Worm (Caenorhabditis elegans) whole organism, L2 larva: ENCODE data around the gene str-4.
A peak's percentile ranks its signal among the peaks of the same experiment; 100 is the strongest.

Experiments used
- F13H6.1 ChIP-seq: sonication (generic microtip); optimal IDR thresholded peaks from 2 replicates; lab custom pipeline; 2016; ENCODE audit warnings: missing genetic modification characterization, missing compliant biosample characterization
- R02D3.7 ChIP-seq: fragments of 150-350 bp; optimal IDR thresholded peaks from 2 replicates; lab custom pipeline; 2014; ENCODE audit warnings: missing biosample characterization, missing genetic modification characterization
- ZK546.5 ChIP-seq: sonication (generic microtip); optimal IDR thresholded peaks from 2 replicates; lab custom pipeline; 2017; ENCODE audit warnings: missing biosample characterization, missing genetic modification characterization
- aly-2 ChIP-seq: fragments of 150-350 bp; optimal IDR thresholded peaks from 2 replicates; lab custom pipeline; 2014; ENCODE audit warnings: missing biosample characterization, missing genetic modification characterization
- ama-1 ChIP-seq: fragments of 150-350 bp; optimal IDR thresholded peaks from 2 replicates; lab custom pipeline; 2018; ENCODE audit warnings: inconsistent platforms
- blmp-1 ChIP-seq: sonication (generic microtip); optimal IDR thresholded peaks from 2 replicates; lab custom pipeline; 2017; ENCODE audit warnings: missing genetic modification characterization, mild to moderate bottlenecking, missing compliant biosample characterization, antibody characterized with exemption, moderate library complexity; ENCODE audit not compliant: insufficient read depth
- ceh-82 ChIP-seq: fragments of 150-350 bp; optimal IDR thresholded peaks from 2 replicates; lab custom pipeline; 2014; ENCODE audit warnings: missing biosample characterization, missing genetic modification characterization
- crh-2 ChIP-seq: sonication (generic microtip); optimal IDR thresholded peaks from 2 replicates; lab custom pipeline; 2017; ENCODE audit warnings: missing biosample characterization, missing genetic modification characterization
- dmd-4 ChIP-seq: sonication (generic microtip); optimal IDR thresholded peaks from 2 replicates; lab custom pipeline; 2017; ENCODE audit warnings: missing biosample characterization, missing genetic modification characterization
- egl-27 ChIP-seq: sonication (generic microtip); optimal IDR thresholded peaks from 3 replicates; lab custom pipeline; 2017; ENCODE audit warnings: missing biosample characterization, missing genetic modification reagents, missing genetic modification characterization
- elt-1 ChIP-seq: fragments of 150-350 bp; optimal IDR thresholded peaks from 2 replicates; lab custom pipeline; 2014; ENCODE audit warnings: missing biosample characterization, missing genetic modification characterization
- elt-3 ChIP-seq: sonication (generic microtip); optimal IDR thresholded peaks from 2 replicates; lab custom pipeline; 2017; ENCODE audit warnings: missing biosample characterization, missing genetic modification characterization
- fos-1 ChIP-seq: fragments of 150-350 bp; optimal IDR thresholded peaks from 2 replicates; lab custom pipeline; 2014; ENCODE audit warnings: missing biosample characterization, missing genetic modification characterization
- gmeb-1 ChIP-seq: fragments of 150-350 bp; optimal IDR thresholded peaks from 2 replicates; lab custom pipeline; 2014; ENCODE audit warnings: missing biosample characterization, missing genetic modification characterization
- lin-11 ChIP-seq: fragments of 150-350 bp; sonication (generic microtip); optimal IDR thresholded peaks from 2 replicates; lab custom pipeline; 2014; ENCODE audit warnings: missing biosample characterization, missing genetic modification characterization, inconsistent platforms, mixed read lengths
- lin-13 ChIP-seq: fragments of 150-350 bp; optimal IDR thresholded peaks from 2 replicates; lab custom pipeline; 2014; ENCODE audit warnings: missing biosample characterization, missing genetic modification reagents, missing genetic modification characterization
- lin-39 ChIP-seq: fragments of 150-350 bp; optimal IDR thresholded peaks from 2 replicates; lab custom pipeline; 2014; ENCODE audit warnings: missing biosample characterization, missing genetic modification reagents, missing genetic modification characterization
- lsy-2 ChIP-seq, 2 experiments: fragments of 150-350 bp in 1 of 2; sonication (generic microtip) in 1 of 2; optimal IDR thresholded peaks; 2 replicates each; lab custom pipeline; 2014 to 2017; ENCODE audit warnings: missing biosample characterization in 2 of 2, missing genetic modification characterization in 2 of 2
- mab-5 ChIP-seq: fragments of 150-350 bp; optimal IDR thresholded peaks from 2 replicates; lab custom pipeline; 2014; ENCODE audit warnings: missing biosample characterization, missing genetic modification characterization
- mdl-1 ChIP-seq, 2 experiments: fragments of 150-350 bp in 1 of 2; sonication (generic microtip) in 1 of 2; optimal IDR thresholded peaks; 2 replicates each; lab custom pipeline; 2017; ENCODE audit warnings: missing biosample characterization in 2 of 2, missing genetic modification characterization in 2 of 2
- nhr-10 ChIP-seq: sonication (generic microtip); optimal IDR thresholded peaks from 2 replicates; lab custom pipeline; 2017; ENCODE audit warnings: missing biosample characterization, missing genetic modification characterization
- nhr-11 ChIP-seq: fragments of 150-350 bp; optimal IDR thresholded peaks from 2 replicates; lab custom pipeline; 2014; ENCODE audit warnings: missing biosample characterization, missing genetic modification characterization
- nhr-12 ChIP-seq: fragments of 150-350 bp; optimal IDR thresholded peaks from 2 replicates; lab custom pipeline; 2014; ENCODE audit warnings: missing biosample characterization, missing genetic modification characterization
- nhr-129 ChIP-seq: fragments of 150-350 bp; optimal IDR thresholded peaks from 2 replicates; lab custom pipeline; 2014; ENCODE audit warnings: missing biosample characterization, missing genetic modification characterization
- nhr-21 ChIP-seq: fragments of 150-350 bp; optimal IDR thresholded peaks from 2 replicates; lab custom pipeline; 2014; ENCODE audit warnings: missing biosample characterization, missing genetic modification characterization
- nhr-23 ChIP-seq: fragments of 150-350 bp; optimal IDR thresholded peaks from 2 replicates; lab custom pipeline; 2014; ENCODE audit warnings: missing biosample characterization, missing genetic modification reagents, missing genetic modification characterization
- nhr-6 ChIP-seq: fragments of 150-350 bp; optimal IDR thresholded peaks from 2 replicates; lab custom pipeline; 2014; ENCODE audit warnings: missing biosample characterization, missing genetic modification characterization
- nhr-77 ChIP-seq: fragments of 150-350 bp; optimal IDR thresholded peaks from 2 replicates; lab custom pipeline; 2014; ENCODE audit warnings: missing biosample characterization, missing genetic modification characterization
- sem-4 ChIP-seq: fragments of 150-350 bp; optimal IDR thresholded peaks from 2 replicates; lab custom pipeline; 2014; ENCODE audit warnings: missing biosample characterization, missing genetic modification reagents, missing genetic modification characterization
- skn-1 ChIP-seq: sonication (generic microtip); optimal IDR thresholded peaks from 2 replicates; lab custom pipeline; 2017; ENCODE audit warnings: missing biosample characterization, missing genetic modification characterization
- sma-3 ChIP-seq: sonication (generic microtip); optimal IDR thresholded peaks from 2 replicates; lab custom pipeline; 2016; ENCODE audit warnings: missing genetic modification reagents, missing genetic modification characterization, missing compliant biosample characterization
- sma-9 ChIP-seq, 2 experiments: fragments of 150-350 bp in 1 of 2; sonication (generic microtip) in 1 of 2; optimal IDR thresholded peaks; 2 replicates each; lab custom pipeline; 2014 to 2016; ENCODE audit warnings: missing genetic modification characterization in 2 of 2, mild to moderate bottlenecking in 1 of 2, missing biosample characterization in 1 of 2, missing compliant biosample characterization in 1 of 2, missing genetic modification reagents in 1 of 2, moderate library complexity in 1 of 2
- snpc-4 ChIP-seq: fragments of 150-350 bp; optimal IDR thresholded peaks from 2 replicates; lab custom pipeline; 2014; ENCODE audit warnings: missing biosample characterization, missing genetic modification characterization
- unc-39 ChIP-seq: fragments of 150-350 bp; optimal IDR thresholded peaks from 2 replicates; lab custom pipeline; 2014; ENCODE audit warnings: missing biosample characterization, missing genetic modification characterization
- unc-55 ChIP-seq: fragments of 150-350 bp; sonication (generic microtip); optimal IDR thresholded peaks from 3 replicates; lab custom pipeline; 2014; ENCODE audit warnings: missing biosample characterization, missing genetic modification reagents, missing genetic modification characterization
- unc-62 ChIP-seq: fragments of 150-350 bp; optimal IDR thresholded peaks from 2 replicates; lab custom pipeline; 2014; ENCODE audit warnings: missing biosample characterization, missing genetic modification reagents, missing genetic modification characterization
- zag-1 ChIP-seq: fragments of 150-350 bp; optimal IDR thresholded peaks from 2 replicates; lab custom pipeline; 2014; ENCODE audit warnings: missing biosample characterization, missing genetic modification characterization
- ztf-1 ChIP-seq: fragments of 200-800 bp; sonication (Bioruptor generic); conservative IDR thresholded peaks from 2 replicates; pipeline ENCODE4 v1.3.6; 2022; ENCODE audit warnings: missing genetic modification characterization, missing compliant biosample characterization
- ztf-11 ChIP-seq: sonication (generic microtip); optimal IDR thresholded peaks from 2 replicates; lab custom pipeline; 2017; ENCODE audit warnings: missing biosample characterization, missing genetic modification characterization
- ztf-4 ChIP-seq: fragments of 150-350 bp; optimal IDR thresholded peaks from 2 replicates; lab custom pipeline; 2014; ENCODE audit warnings: missing biosample characterization, missing genetic modification characterization

Gene str-4

DNA sequence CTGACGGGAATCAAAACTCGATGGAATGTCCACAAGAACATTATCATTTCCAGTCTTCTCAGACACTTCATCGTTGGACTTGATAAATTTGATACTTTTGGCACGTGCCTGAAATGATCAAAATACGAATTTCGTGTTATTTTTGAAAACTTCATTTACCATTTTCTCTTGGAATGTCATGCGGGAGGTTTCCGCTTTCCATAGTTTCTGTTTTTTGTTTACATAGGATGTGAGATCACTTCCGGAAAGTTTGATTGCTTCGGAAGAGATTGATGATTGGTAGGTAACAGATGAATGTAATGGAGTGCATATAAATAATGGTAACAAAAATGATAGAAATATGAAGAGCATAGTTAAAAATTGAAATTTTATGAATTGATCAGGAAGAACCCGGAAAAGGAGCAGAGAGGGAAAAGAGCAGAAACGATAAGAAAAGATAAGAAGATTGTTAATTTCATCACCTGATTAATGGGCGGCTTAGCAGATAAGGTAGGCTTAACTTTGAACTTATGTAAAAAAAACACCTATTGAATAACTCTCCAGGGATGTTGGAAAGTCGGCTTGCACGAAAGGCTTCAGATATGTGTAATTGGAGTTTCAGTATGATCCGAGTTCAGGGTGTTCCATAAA, 18.2 kb upstream of the str-4 start, which contains the start of gene F32H5.1:
TSS of gene F32H5.1 (minus strand) at position 386 of the 630 bp plus-strand sequence.
- TF ChIP-seq gmeb-1 (tag; lab: Kevin White, UChicago) (no peak), snpc-4 (tag; lab: Kevin White, UChicago) (no peak), blmp-1 (tag; lab: Kevin White, UChicago) (peak; percentile 19), crh-2 (tag; lab: Kevin White, UChicago) (peak; percentile 13), elt-3 (tag; lab: Kevin White, UChicago) (no peak), mdl-1 (tag; optimal IDR thresholded peaks at IDR 0.05; lab: Kevin White, UChicago) (no peak), sma-9 (GFP tag; optimal IDR thresholded peaks at IDR 0.05; lab: Kevin White, UChicago) (peak; percentile 43), sma-9 (tag; optimal IDR thresholded peaks at IDR 0.05; lab: Kevin White, UChicago) (no peak), nhr-10 (no peak), nhr-129 (peak; percentile 63), fos-1 (peak; percentile 54)
- TF ChIP-seq, all 48 proteins: peak for 5

DNA sequence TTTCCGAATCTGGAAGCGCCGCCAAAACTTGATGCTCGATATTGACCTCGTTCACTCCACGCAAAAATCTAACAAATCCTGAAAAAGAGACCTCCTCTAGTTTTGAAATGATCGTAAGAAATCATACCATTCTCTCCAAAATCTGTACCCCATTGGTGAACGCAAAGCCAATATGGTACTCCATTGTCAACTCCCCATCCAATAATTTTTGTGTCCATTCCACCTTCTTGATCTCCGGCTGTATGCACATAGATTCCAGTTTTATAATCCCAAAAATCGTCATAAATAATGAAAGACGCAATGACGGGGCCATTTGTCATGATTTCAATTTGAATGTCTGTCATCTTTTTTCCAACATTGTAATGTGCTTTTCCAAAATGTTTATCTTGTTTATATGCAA, 16.7 kb upstream of the str-4 start:
- TF ChIP-seq elt-1 (tag; lab: Kevin White, UChicago), result no peak
- no peak for TF ChIP-seq nhr-77 (tag; lab: Kevin White, UChicago)
- TF ChIP-seq nhr-6 (tag; lab: Kevin White, UChicago), result no peak
- TF ChIP-seq F13H6.1 (tag; lab: Kevin White, UChicago), result no peak
- no peak for TF ChIP-seq egl-27 (tag; lab: Kevin White, UChicago)
- no peak for TF ChIP-seq ZK546.5 (tag; lab: Kevin White, UChicago)
- no peak for TF ChIP-seq unc-39 (tag; lab: Kevin White, UChicago)
- no peak for TF ChIP-seq mab-5 (tag; lab: Kevin White, UChicago)
- TF ChIP-seq, all 48 proteins: peak for 0

DNA sequence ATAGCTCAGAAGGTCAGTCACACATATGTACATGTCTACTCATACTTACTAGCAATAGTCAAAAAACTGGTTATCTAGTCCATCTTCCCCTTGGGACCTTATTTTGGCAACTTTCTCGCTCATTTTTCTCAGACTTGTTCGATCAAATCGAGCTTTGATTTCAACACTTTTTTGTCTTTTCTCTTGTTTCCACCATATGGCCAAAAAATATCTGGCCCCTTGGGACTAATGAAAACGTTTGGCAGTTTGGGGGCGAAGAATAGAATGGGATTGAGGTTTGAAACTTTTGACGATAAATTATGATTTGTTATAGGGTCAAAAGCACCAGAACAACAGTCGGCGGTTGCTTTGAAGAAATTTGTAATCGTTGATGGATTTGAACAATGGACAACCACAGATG, 12.9 kb upstream of the str-4 start:
- TF ChIP-seq lin-13, result no peak
- peak; percentile 60 for TF ChIP-seq mab-5 (tag; lab: Kevin White, UChicago)
- no peak for TF ChIP-seq crh-2 (tag; lab: Kevin White, UChicago)
- no peak for TF ChIP-seq nhr-12 (tag; lab: Kevin White, UChicago)
- TF ChIP-seq nhr-129, result no peak
- TF ChIP-seq elt-1 (tag; lab: Kevin White, UChicago), result no peak
- TF ChIP-seq nhr-21 (tag; lab: Kevin White, UChicago), result no peak
- TF ChIP-seq ztf-11, result no peak

- TF ChIP-seq egl-27 (tag; lab: Kevin White, UChicago) (peak; percentile 18), nhr-23 (tag; lab: Kevin White, UChicago) (no peak), zag-1 (tag; lab: Kevin White, UChicago) (no peak), ceh-82 (tag; lab: Kevin White, UChicago) (no peak), ztf-1 (no peak), elt-1 (tag; lab: Kevin White, UChicago) (no peak), ZK546.5 (tag; lab: Kevin White, UChicago) (no peak), fos-1 (no peak), unc-39 (tag; lab: Kevin White, UChicago) (no peak), sma-9 (GFP tag; optimal IDR thresholded peaks at IDR 0.05; lab: Kevin White, UChicago) (peak; percentile 7), sma-9 (tag; optimal IDR thresholded peaks at IDR 0.05; lab: Kevin White, UChicago) (no peak), R02D3.7 (tag; lab: Kevin White, UChicago) (no peak), lin-11 (tag; lab: Kevin White, UChicago) (no peak), snpc-4 (tag; lab: Kevin White, UChicago) (no peak), lin-39 (tag; lab: Kevin White, UChicago) (peak; percentile 33), skn-1 (tag; lab: Kevin White, UChicago) (no peak), sem-4 (tag; lab: Kevin White, UChicago) (no peak), F13H6.1 (tag; lab: Kevin White, UChicago) (no peak), nhr-11 (tag; lab: Kevin White, UChicago) (no peak), lin-13 (no peak), elt-3 (tag; lab: Kevin White, UChicago) (no peak), nhr-77 (tag; lab: Kevin White, UChicago) (no peak), ztf-11 (no peak), dmd-4 (tag; lab: Kevin White, UChicago) (no peak), lsy-2 (tag; optimal IDR thresholded peaks at IDR 0.05; lab: Kevin White, UChicago) (peak in 1 of 2 experiments; percentile 22), aly-2 (tag; lab: Kevin White, UChicago) (no peak), unc-62 (GFP tag; lab: Kevin White, UChicago) (peak; percentile 58), ama-1 (lab: Kevin White, UChicago) (no peak), sma-3 (GFP tag; lab: Kevin White, UChicago) (no peak), unc-55 (GFP tag; lab: Kevin White, UChicago) (peak; percentile 66), mdl-1 (tag; optimal IDR thresholded peaks at IDR 0.05; lab: Kevin White, UChicago) (no peak), crh-2 (tag; lab: Kevin White, UChicago) (no peak), nhr-6 (tag; lab: Kevin White, UChicago) (no peak), ztf-4 (tag; lab: Kevin White, UChicago) (no peak), mab-5 (tag; lab: Kevin White, UChicago) (peak; percentile 91), nhr-10 (no peak), nhr-129 (no peak), nhr-21 (tag; lab: Kevin White, UChicago) (no peak)
Measured at ce11 chrV:13351773-13352172, 12.2 kb upstream of the str-4 start.
